Fruit fly (Drosophila melanogaster) whole organism, adult: ENCODE results near the gene CG13901.

Source experiments
- CG12768 ChIP-seq: fragments of 200-800 bp; sonication (Bioruptor generic); optimal IDR thresholded peaks from 2 replicates; lab custom pipeline; 2017; ENCODE audit warnings: missing biosample characterization, missing genetic modification characterization, mild to moderate bottlenecking, moderate library complexity, missing genetic modification reagents
- Clk ChIP-seq: fragments of 200-800 bp; sonication (Bioruptor generic); optimal IDR thresholded peaks from 2 replicates; lab custom pipeline; 2017; ENCODE audit warnings: missing biosample characterization, missing genetic modification characterization
- cic ChIP-seq: fragments of 200-800 bp; sonication (Bioruptor generic); optimal IDR thresholded peaks from 2 replicates; lab custom pipeline; 2017; ENCODE audit warnings: missing biosample characterization, mild to moderate bottlenecking, missing genetic modification characterization, moderate library complexity

DNA sequence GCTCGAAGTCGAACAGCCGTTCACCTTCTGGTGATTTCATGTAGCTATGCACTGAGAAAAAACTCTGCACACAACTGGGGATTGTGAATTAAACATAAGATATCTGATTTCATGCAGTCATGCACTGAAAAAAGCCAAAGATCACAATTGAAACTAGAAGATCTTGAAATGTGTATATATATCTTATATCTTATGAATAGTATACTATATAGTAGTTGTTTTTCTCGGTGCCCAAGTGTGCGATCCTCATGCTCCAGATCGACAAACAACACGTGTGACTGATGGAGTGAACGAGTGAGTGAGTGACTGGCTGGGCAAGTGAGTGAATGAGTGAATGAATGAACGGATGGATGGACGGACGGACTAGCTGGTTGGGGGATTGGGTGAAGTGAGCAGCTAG is 15.7 kb downstream of the CG13901 start:
- no peak for TF ChIP-seq CG12768 (GFP tag; lab: Kevin White, UChicago)
- TF ChIP-seq cic (GFP tag; lab: Kevin White, UChicago): no peak
- TF ChIP-seq Clk (GFP tag; lab: Kevin White, UChicago): no peak
